Worm (Caenorhabditis elegans): ENCODE data around the gene gst-26.

The gst-26 gene

ce11 chrII:15205346-15205745 lies 41.0 kb upstream of the gst-26 start (continued):
- TF ChIP-seq ztf-11 (tag; optimal IDR thresholded peaks at IDR 0.05) (no peak), dpl-1 (GFP tag; optimal IDR thresholded peaks at IDR 0.05) (peak; percentile 22), nhr-111 (GFP tag; optimal IDR thresholded peaks at IDR 0.05) (no peak), hlh-30 (tag; optimal IDR thresholded peaks at IDR 0.05; ENCODE audit: insufficient read depth) (peak; percentile 93), php-3 (GFP tag; IDR thresholded peaks at IDR 0.05) (no peak), hmg-1.1 (GFP tag; IDR thresholded peaks at IDR 0.05) (no peak), ZK337.2 (GFP tag; IDR thresholded peaks at IDR 0.05) (no peak), dve-1 (tag; optimal IDR thresholded peaks at IDR 0.05; ENCODE audit: insufficient read depth) (peak; percentile 47), unc-39 (tag; optimal IDR thresholded peaks at IDR 0.05) (no peak), Y5F2A.4 (GFP tag; optimal IDR thresholded peaks at IDR 0.05) (no peak), spr-3 (GFP tag; optimal IDR thresholded peaks at IDR 0.05) (no peak), fkh-10 (GFP tag; optimal IDR thresholded peaks at IDR 0.05) (no peak), ceh-28 (tag; optimal IDR thresholded peaks at IDR 0.05) (no peak), mep-1 (tag; optimal IDR thresholded peaks at IDR 0.05) (peak; percentile 65), lin-29 (GFP tag; IDR thresholded peaks at IDR 0.05) (peak; percentile 68), T20F7.1 (GFP tag; optimal IDR thresholded peaks at IDR 0.05) (no peak), zip-11 (GFP tag; IDR thresholded peaks at IDR 0.05) (no peak), nhr-10 (tag; optimal IDR thresholded peaks at IDR 0.05) (no peak), saeg-2 (GFP tag; IDR thresholded peaks at IDR 0.05) (no peak), hif-1 (tag; optimal IDR thresholded peaks at IDR 0.05) (no peak)

- peak in 1 of 2 experiments; percentile 67 for TF ChIP-seq unc-62 (GFP tag; optimal IDR thresholded peaks at IDR 0.05 in 1 of 2)
- no peak for TF ChIP-seq unc-62 (tag; optimal IDR thresholded peaks at IDR 0.05)
- TF ChIP-seq lin-15B (tag; optimal IDR thresholded peaks at IDR 0.05) = no peak
- TF ChIP-seq dmd-6 (GFP tag; IDR thresholded peaks at IDR 0.05) = peak; percentile 13; the same call in 1 of the 2 replicates
Observed at ce11 chrII:15204069-15204850, 39.9 kb upstream of the gst-26 start.

ce11 chrII:15203398-15204068 lies 39.2 kb upstream of the gst-26 start:
- no peak for TF ChIP-seq zfp-3 (GFP tag; conservative IDR thresholded peaks at IDR 0.05)
- TF ChIP-seq hlh-30 (tag; optimal IDR thresholded peaks at IDR 0.05; ENCODE audit: insufficient read depth) = peak; percentile 66
- peak; percentile 24; the same call in 1 of the 2 replicates for TF ChIP-seq set-16 (GFP tag; IDR thresholded peaks at IDR 0.05)
- peak; percentile 15 for TF ChIP-seq lin-13 (GFP tag; optimal IDR thresholded peaks at IDR 0.05)
- peak; percentile 41 for TF ChIP-seq mep-1 (tag; optimal IDR thresholded peaks at IDR 0.05)
- TF ChIP-seq unc-62 (GFP tag; optimal IDR thresholded peaks at IDR 0.05 in 1 of 2) = peak in 1 of 2 experiments; percentile 7
- TF ChIP-seq unc-62 (tag; optimal IDR thresholded peaks at IDR 0.05) = no peak
- TF ChIP-seq nhr-41 (GFP tag; IDR thresholded peaks at IDR 0.05) = no peak
- peak; percentile 19 for TF ChIP-seq dve-1 (tag; optimal IDR thresholded peaks at IDR 0.05; ENCODE audit: insufficient read depth)
- TF ChIP-seq hlh-11 (tag; optimal IDR thresholded peaks at IDR 0.05) = peak; percentile 18
- no peak for TF ChIP-seq ceh-82 (tag; optimal IDR thresholded peaks at IDR 0.05)
- TF ChIP-seq nhr-25 (tag; optimal IDR thresholded peaks at IDR 0.05; ENCODE audit: borderline replicate concordance, insufficient read depth) = peak; percentile 1
- peak; percentile 84 for TF ChIP-seq madf-9 (GFP tag; conservative IDR thresholded peaks at IDR 0.05)
- no peak for TF ChIP-seq mxl-2 (GFP tag; conservative IDR thresholded peaks at IDR 0.05)
- peak; percentile 82 for TF ChIP-seq aha-1 (tag)
- TF ChIP-seq daf-16 (GFP tag; optimal IDR thresholded peaks at IDR 0.05) = no peak
- TF ChIP-seq daf-16 (tag; optimal IDR thresholded peaks at IDR 0.05) = peak; percentile 25
